Fruit fly (Drosophila melanogaster): ENCODE results near the gene feo.

dm6 chrX:10844807-10845206, 9.9 kb downstream of the feo start, which contains the start of gene CG32669:
- no peak for TF ChIP-seq CG6163 (GFP tag; IDR thresholded peaks at IDR 0.05)
- no peak for TF ChIP-seq Ets96B (tag; optimal IDR thresholded peaks at IDR 0.05)
- TF ChIP-seq CG6808 (GFP tag; optimal IDR thresholded peaks at IDR 0.05): no peak
- no peak for TF ChIP-seq CG31627 (GFP tag; optimal IDR thresholded peaks at IDR 0.05)
- TF ChIP-seq CG7368 (GFP tag; optimal IDR thresholded peaks at IDR 0.05): no peak
- no peak for TF ChIP-seq CG16779 (tag; optimal IDR thresholded peaks at IDR 0.05)
- no peak for TF ChIP-seq vri (GFP tag; optimal IDR thresholded peaks at IDR 0.05)
- no peak for TF ChIP-seq fd85E (GFP tag; optimal IDR thresholded peaks at IDR 0.05)
- TF ChIP-seq Blimp-1 (GFP tag; optimal IDR thresholded peaks at IDR 0.05): no peak
- TF ChIP-seq net (GFP tag; optimal IDR thresholded peaks at IDR 0.05): no peak
- TF ChIP-seq CG11902 (GFP tag; optimal IDR thresholded peaks at IDR 0.05): no peak
- TF ChIP-seq Sox15 (GFP tag; optimal IDR thresholded peaks at IDR 0.05): no peak
- TF ChIP-seq OdsH (GFP tag; optimal IDR thresholded peaks at IDR 0.05): no peak
- TF ChIP-seq Gug (GFP tag; IDR thresholded peaks at IDR 0.05): no peak

Measured in whole organism, prepupa.